Worm (Caenorhabditis elegans) whole organism, young adult: ENCODE data around the gene C16C8.19.
"Not testable (repeated sequence)": the region's sequence is repeated elsewhere in the genome, so short reads cannot be mapped to it uniquely, and the experiment has no call there.

Experiments
- C17E4.6 ChIP-seq: fragments of 200-800 bp; sonication (Bioruptor generic); IDR thresholded peaks from 2 replicates; pipeline ENCODE4 v1.3.6; 2022; ENCODE audit warnings: missing genetic modification reagents, missing genetic modification characterization, missing compliant biosample characterization
- F22D6.2 ChIP-seq: sonication (generic microtip); optimal IDR thresholded peaks from 2 replicates; lab custom pipeline; 2016; ENCODE audit warnings: mild to moderate bottlenecking, missing genetic modification characterization, missing compliant biosample characterization
- F49E8.2 ChIP-seq: sonication (generic microtip); optimal IDR thresholded peaks from 3 replicates; lab custom pipeline; 2017; ENCODE audit warnings: missing genetic modification characterization, mild to moderate bottlenecking, missing compliant biosample characterization, antibody characterized with exemption, moderate library complexity; ENCODE audit not compliant: insufficient read depth
- F52B5.7 ChIP-seq: sonication (generic microtip); optimal IDR thresholded peaks from 2 replicates; lab custom pipeline; 2016; ENCODE audit warnings: mild to moderate bottlenecking, missing genetic modification characterization, missing compliant biosample characterization
- K11D2.4 ChIP-seq: fragments of 200-800 bp; sonication (Bioruptor generic); IDR thresholded peaks from 2 replicates; pipeline ENCODE4 v1.3.6; 2022; ENCODE audit warnings: missing genetic modification reagents, missing genetic modification characterization, missing compliant biosample characterization
- K12H6.12 ChIP-seq: fragments of 200-800 bp; sonication (Bioruptor generic); optimal IDR thresholded peaks from 2 replicates; lab custom pipeline; 2018; ENCODE audit warnings: mild to moderate bottlenecking, missing genetic modification characterization, missing compliant biosample characterization
- akir-1 ChIP-seq: fragments of 200-800 bp; sonication (Bioruptor generic); optimal IDR thresholded peaks from 2 replicates; lab custom pipeline; 2018; ENCODE audit warnings: mild to moderate bottlenecking, missing genetic modification characterization, moderate library complexity, missing compliant biosample characterization
- aptf-3 ChIP-seq: fragments of 200-800 bp; sonication (Bioruptor generic); IDR thresholded peaks from 2 replicates; pipeline ENCODE4 v1.3.6; 2022; ENCODE audit warnings: missing genetic modification characterization, missing compliant biosample characterization
- attf-3 ChIP-seq: fragments of 200-800 bp; sonication (Bioruptor generic); conservative IDR thresholded peaks from 2 replicates; pipeline ENCODE4 v1.3.6; 2022; ENCODE audit warnings: missing genetic modification reagents, missing genetic modification characterization, missing compliant biosample characterization
- attf-5 ChIP-seq: fragments of 200-800 bp; sonication (Bioruptor generic); optimal IDR thresholded peaks from 2 replicates; lab custom pipeline; 2018; ENCODE audit warnings: mild to moderate bottlenecking, missing genetic modification characterization, missing compliant biosample characterization
- bed-1 ChIP-seq: fragments of 200-800 bp; sonication (Bioruptor generic); IDR thresholded peaks from 2 replicates; pipeline ENCODE4 v1.3.6; 2022; ENCODE audit warnings: missing genetic modification reagents, missing genetic modification characterization, missing compliant biosample characterization
- bed-2 ChIP-seq: fragments of 200-800 bp; sonication (Bioruptor generic); IDR thresholded peaks from 2 replicates; pipeline ENCODE4 v1.3.6; 2022; ENCODE audit warnings: missing genetic modification reagents, missing genetic modification characterization, missing compliant biosample characterization
- ceh-27 ChIP-seq: fragments of 200-800 bp; sonication (Bioruptor generic); optimal IDR thresholded peaks from 2 replicates; lab custom pipeline; 2018; ENCODE audit warnings: mild to moderate bottlenecking, missing genetic modification characterization, moderate library complexity, missing compliant biosample characterization
- ceh-79 ChIP-seq: sonication (generic microtip); optimal IDR thresholded peaks from 2 replicates; lab custom pipeline; 2017; ENCODE audit warnings: mild to moderate bottlenecking, missing genetic modification characterization, missing compliant biosample characterization
- ceh-91 ChIP-seq: fragments of 200-800 bp; sonication (Bioruptor generic); IDR thresholded peaks from 2 replicates; pipeline ENCODE4 v1.3.6; 2022; ENCODE audit warnings: missing genetic modification reagents, missing genetic modification characterization, missing compliant biosample characterization
- die-1 ChIP-seq: sonication (generic microtip); optimal IDR thresholded peaks from 2 replicates; lab custom pipeline; 2016; ENCODE audit warnings: missing genotype, mild to moderate bottlenecking, missing genetic modification characterization, missing compliant biosample characterization
- dox-1 ChIP-seq: fragments of 200-800 bp; sonication (Bioruptor generic); IDR thresholded peaks from 2 replicates; pipeline ENCODE4 v1.3.6; 2022; ENCODE audit warnings: missing genetic modification reagents, missing genetic modification characterization, missing compliant biosample characterization
- dpl-1 ChIP-seq: fragments of 150-350 bp; optimal IDR thresholded peaks from 2 replicates; lab custom pipeline; 2014; ENCODE audit warnings: missing biosample characterization, missing genetic modification reagents, missing genetic modification characterization
- efl-1 ChIP-seq: fragments of 150-350 bp; optimal IDR thresholded peaks from 2 replicates; lab custom pipeline; 2014; ENCODE audit warnings: missing biosample characterization, missing genetic modification reagents, missing genetic modification characterization
- egl-18 ChIP-seq: fragments of 200-800 bp; sonication (Bioruptor generic); IDR thresholded peaks from 2 replicates; pipeline ENCODE4 v1.3.6; 2022; ENCODE audit warnings: missing genetic modification reagents, missing genetic modification characterization, missing compliant biosample characterization
- egl-44 ChIP-seq: fragments of 200-800 bp; sonication (Bioruptor generic); IDR thresholded peaks from 2 replicates; pipeline ENCODE4 v1.3.6; 2022; ENCODE audit warnings: missing genetic modification reagents, missing genetic modification characterization, missing compliant biosample characterization
- ekl-4 ChIP-seq: fragments of 200-800 bp; sonication (Bioruptor generic); IDR thresholded peaks from 2 replicates; pipeline ENCODE4 v1.3.6; 2022; ENCODE audit warnings: missing genetic modification reagents, missing genetic modification characterization, missing compliant biosample characterization
- fkh-3 ChIP-seq: sonication (generic microtip); optimal IDR thresholded peaks from 2 replicates; lab custom pipeline; 2016; ENCODE audit warnings: mild to moderate bottlenecking, missing genetic modification characterization, missing compliant biosample characterization
- gei-17 ChIP-seq: fragments of 200-800 bp; sonication (Bioruptor generic); optimal IDR thresholded peaks from 2 replicates; lab custom pipeline; 2018; ENCODE audit warnings: mild to moderate bottlenecking, missing genetic modification characterization, missing compliant biosample characterization
- hlh-26 ChIP-seq: fragments of 200-800 bp; sonication (Bioruptor generic); conservative IDR thresholded peaks from 2 replicates; pipeline ENCODE4 v1.3.6; 2022; ENCODE audit warnings: missing genetic modification reagents, missing genetic modification characterization, missing compliant biosample characterization
- hmg-20 ChIP-seq: fragments of 200-800 bp; sonication (Bioruptor generic); IDR thresholded peaks from 2 replicates; pipeline ENCODE4 v1.3.6; 2022; ENCODE audit warnings: missing genetic modification reagents, missing genetic modification characterization, missing compliant biosample characterization
- lsl-1 ChIP-seq: fragments of 200-800 bp; sonication (Bioruptor generic); optimal IDR thresholded peaks from 2 replicates; lab custom pipeline; 2018; ENCODE audit warnings: mild to moderate bottlenecking, missing genetic modification characterization, moderate library complexity, missing compliant biosample characterization
- lsy-27 ChIP-seq: sonication (generic microtip); optimal IDR thresholded peaks from 2 replicates; lab custom pipeline; 2017; ENCODE audit warnings: missing genetic modification characterization, mild to moderate bottlenecking, missing compliant biosample characterization, antibody characterized with exemption, missing genotype, borderline replicate concordance; ENCODE audit not compliant: insufficient read depth
- madf-3 ChIP-seq: fragments of 200-800 bp; sonication (Bioruptor generic); IDR thresholded peaks from 2 replicates; pipeline ENCODE4 v1.3.6; 2022; ENCODE audit warnings: missing genetic modification reagents, missing genetic modification characterization, missing compliant biosample characterization
- madf-6 ChIP-seq: fragments of 200-800 bp; sonication (Bioruptor generic); IDR thresholded peaks from 2 replicates; pipeline ENCODE4 v1.3.6; 2022; ENCODE audit warnings: missing genetic modification reagents, missing genetic modification characterization, missing compliant biosample characterization
- mel-28 ChIP-seq: sonication (generic microtip); optimal IDR thresholded peaks from 2 replicates; lab custom pipeline; 2016; ENCODE audit warnings: borderline replicate concordance, mild to moderate bottlenecking, missing genetic modification characterization, missing compliant biosample characterization
- nhr-120 ChIP-seq: fragments of 200-800 bp; sonication (Bioruptor generic); IDR thresholded peaks from 2 replicates; pipeline ENCODE4 v1.3.6; 2022; ENCODE audit warnings: missing genetic modification characterization, missing compliant biosample characterization
- pha-4 ChIP-seq: fragments of 150-350 bp; sonication (generic microtip); optimal IDR thresholded peaks from 2 replicates; lab custom pipeline; 2014; ENCODE audit warnings: missing biosample characterization, missing genetic modification reagents, missing genetic modification characterization
- rec-8 ChIP-seq, 2 experiments: sonication (generic microtip); optimal IDR thresholded peaks; 2 replicates each; lab custom pipeline; 2016; ENCODE audit warnings: mild to moderate bottlenecking in 2 of 2, missing genetic modification characterization in 2 of 2, missing genetic modification reagents in 2 of 2, missing genotype in 2 of 2, missing biosample characterization in 1 of 2, missing compliant biosample characterization in 1 of 2, moderate library complexity in 1 of 2
- snpc-1.1 ChIP-seq: sonication (generic microtip); optimal IDR thresholded peaks from 2 replicates; lab custom pipeline; 2017; ENCODE audit warnings: missing genetic modification characterization, mild to moderate bottlenecking, missing compliant biosample characterization, antibody characterized with exemption, moderate library complexity, missing genotype, missing genetic modification reagents; ENCODE audit not compliant: insufficient read depth
- snpc-4 ChIP-seq, 5 experiments: fragments of 150-350 bp in 1 of 5; sonication (generic microtip) in 4 of 5; optimal IDR thresholded peaks; 2 replicates each; lab custom pipeline; 2014 to 2018; ENCODE audit warnings: missing genetic modification characterization in 5 of 5, missing biosample characterization in 3 of 5, antibody characterized with exemption in 2 of 5, mild to moderate bottlenecking in 2 of 5, missing compliant biosample characterization in 2 of 5, missing genotype in 2 of 5, moderate library complexity in 2 of 5, missing genetic modification reagents in 1 of 5
- somi-1 ChIP-seq: fragments of 200-800 bp; sonication (Bioruptor generic); optimal IDR thresholded peaks from 2 replicates; lab custom pipeline; 2018; ENCODE audit warnings: mild to moderate bottlenecking, missing genetic modification characterization, missing compliant biosample characterization
- sptf-2 ChIP-seq: fragments of 200-800 bp; sonication (Bioruptor generic); optimal IDR thresholded peaks from 2 replicates; lab custom pipeline; 2018; ENCODE audit warnings: mild to moderate bottlenecking, missing genetic modification characterization, missing compliant biosample characterization
- tbx-9 ChIP-seq: sonication (generic microtip); optimal IDR thresholded peaks from 2 replicates; lab custom pipeline; 2016; ENCODE audit warnings: borderline replicate concordance, missing genetic modification characterization, inconsistent platforms, missing compliant biosample characterization
- zfh-2 ChIP-seq: fragments of 200-800 bp; sonication (Bioruptor generic); conservative IDR thresholded peaks from 2 replicates; pipeline ENCODE4 v1.3.6; 2022; ENCODE audit warnings: missing genetic modification reagents, missing genetic modification characterization, missing compliant biosample characterization
- ztf-28 ChIP-seq: fragments of 200-800 bp; sonication (Bioruptor generic); IDR thresholded peaks from 2 replicates; pipeline ENCODE4 v1.3.6; 2022; ENCODE audit warnings: missing genetic modification reagents, missing genetic modification characterization, missing compliant biosample characterization
- ztf-3 ChIP-seq: fragments of 200-800 bp; sonication (Bioruptor generic); optimal IDR thresholded peaks from 2 replicates; lab custom pipeline; 2018; ENCODE audit warnings: mild to moderate bottlenecking, missing genetic modification characterization, missing compliant biosample characterization

C16C8.19 gene

DNA sequence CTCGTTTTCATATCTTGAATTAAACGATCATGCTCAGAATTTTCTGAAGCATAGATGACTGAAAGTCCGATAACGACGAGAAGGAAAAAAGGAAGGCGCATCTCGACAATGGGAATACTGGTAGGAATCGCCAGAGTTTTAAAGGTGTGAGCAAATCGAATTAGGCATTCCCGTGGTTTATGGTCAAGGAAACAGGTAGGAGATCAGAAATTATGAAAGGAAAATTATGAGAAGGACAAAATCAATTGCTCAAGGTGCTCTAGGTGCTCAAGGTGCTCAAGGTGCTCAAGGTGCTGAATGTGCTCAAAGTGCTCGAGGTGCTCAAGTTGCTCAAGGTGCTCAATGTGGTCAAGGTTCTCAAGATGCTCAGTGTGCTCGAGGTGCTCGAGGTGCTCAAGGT lies 6.3 kb downstream of the C16C8.19 start, which contains the start of gene C16C8.10:
Gene C16C8.10 (minus strand): TSS at position 101 of the 400 bp plus-strand sequence.
- not testable (repeated sequence) for TF ChIP-seq ztf-3 (GFP tag; lab: Kevin White, UChicago); F49E8.2 (tag; lab: Kevin White, UChicago); hlh-26
- TF ChIP-seq, all 124 proteins: peak for 0; not testable (repeated sequence) for 124

DNA sequence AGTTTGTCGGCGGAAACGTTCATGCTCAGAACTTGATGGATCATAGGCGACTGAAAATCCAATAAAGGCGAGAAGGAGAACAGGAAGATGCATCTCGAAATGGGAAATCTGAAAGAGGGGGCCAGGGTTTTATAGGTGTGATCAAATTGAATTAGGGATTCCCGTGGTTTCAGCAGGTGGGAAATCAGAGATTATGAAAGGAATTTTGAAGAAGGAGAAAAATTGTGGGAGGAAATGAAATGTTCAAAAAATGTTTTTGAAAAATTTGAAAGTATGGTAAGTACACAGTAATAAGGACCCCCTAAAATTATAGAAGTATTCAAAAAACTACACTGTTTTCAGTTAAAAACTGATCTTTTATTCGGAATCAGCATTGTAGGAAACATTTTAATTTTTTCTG lies 12.3 kb downstream of the C16C8.19 start, which contains the start of gene Y49F6B.20:
Gene Y49F6B.20 (minus strand): TSS at position 101 of the 400 bp plus-strand sequence.
- TF ChIP-seq lsy-27 (tag; lab: Kevin White, UChicago) (no peak), snpc-1.1 (tag; lab: Kevin White, UChicago) (no peak), madf-3 (GFP tag; lab: Robert Waterston, UW) (no peak), bed-1 (GFP tag; lab: Robert Waterston, UW) (no peak), efl-1 (GFP tag; lab: Kevin White, UChicago) (no peak), fkh-3 (tag; lab: Kevin White, UChicago) (no peak), F52B5.7 (no peak), ceh-91 (GFP tag; lab: Robert Waterston, UW) (no peak), attf-5 (GFP tag; lab: Kevin White, UChicago) (no peak), egl-18 (GFP tag; lab: Robert Waterston, UW) (no peak), mel-28 (tag; lab: Kevin White, UChicago) (no peak), F49E8.2 (tag; lab: Kevin White, UChicago) (no peak), madf-6 (GFP tag; lab: Robert Waterston, UW) (no peak), nhr-120 (GFP tag; lab: Robert Waterston, UW) (no peak)

DNA sequence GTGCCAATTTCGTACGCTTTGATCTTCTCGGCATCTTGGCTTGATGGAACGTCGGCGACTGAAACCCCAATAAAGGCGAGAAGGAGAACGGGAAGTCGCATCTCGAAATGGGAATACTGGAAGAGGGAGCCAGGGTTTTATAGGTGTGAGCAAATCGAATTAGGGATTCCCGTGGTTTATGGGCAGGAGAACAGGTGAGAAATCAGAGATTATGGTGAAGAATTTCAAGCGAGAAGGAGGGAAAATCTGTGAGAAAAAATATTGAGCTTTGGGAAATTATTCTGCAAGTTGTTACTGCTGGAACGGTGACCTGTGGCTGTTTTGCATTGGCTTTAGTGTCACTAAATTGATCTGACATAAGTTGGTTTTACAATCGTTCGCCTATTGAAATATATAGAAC lies 13.3 kb downstream of the C16C8.19 start, which contains the start of gene Y49F6B.13:
Gene Y49F6B.13 (minus strand): TSS at position 101 of the 400 bp plus-strand sequence.
- TF ChIP-seq rec-8 (tag; optimal IDR thresholded peaks at IDR 0.05; lab: Kevin White, UChicago) = no peak
- no peak for TF ChIP-seq lsl-1 (GFP tag; lab: Kevin White, UChicago)
- TF ChIP-seq aptf-3 (GFP tag; lab: Robert Waterston, UW) = no peak
- TF ChIP-seq dpl-1 (GFP tag; lab: Kevin White, UChicago) = no peak
- TF ChIP-seq ztf-28 (GFP tag; lab: Robert Waterston, UW) = no peak
- TF ChIP-seq hmg-20 (GFP tag; lab: Robert Waterston, UW) = no peak
- TF ChIP-seq sptf-2 = no peak
- no peak for TF ChIP-seq K11D2.4 (GFP tag; lab: Robert Waterston, UW)
- no peak for TF ChIP-seq somi-1 (GFP tag; lab: Kevin White, UChicago)
- TF ChIP-seq zfh-2 (GFP tag; lab: Robert Waterston, UW) = no peak
- TF ChIP-seq hlh-26 = no peak
- TF ChIP-seq tbx-9 (tag; lab: Kevin White, UChicago) = no peak
- TF ChIP-seq snpc-1.1 (tag; lab: Kevin White, UChicago) = no peak
- no peak for TF ChIP-seq ceh-27 (GFP tag; lab: Kevin White, UChicago)
- TF ChIP-seq bed-2 (GFP tag; lab: Robert Waterston, UW) = no peak
- no peak for TF ChIP-seq egl-44 (GFP tag; lab: Robert Waterston, UW)

DNA sequence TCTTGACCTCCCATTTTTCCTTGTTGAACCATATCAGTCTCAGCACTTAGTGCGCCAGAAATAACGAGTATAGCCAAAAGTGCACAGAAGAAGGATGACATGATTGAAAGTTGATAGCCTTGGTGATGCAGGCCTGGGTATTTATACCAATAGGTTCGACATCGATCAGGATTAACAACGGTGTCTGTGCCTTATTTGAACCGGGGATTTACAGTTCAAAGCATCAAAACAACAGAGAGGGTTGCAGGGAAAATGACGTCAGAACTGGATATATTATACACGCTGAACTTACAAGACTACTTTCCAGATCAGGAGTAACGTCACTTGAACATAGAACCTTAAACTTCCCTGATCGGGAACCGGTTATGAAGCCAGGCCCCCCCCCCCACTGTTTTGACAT lies 14.0 kb downstream of the C16C8.19 start, which contains the start of gene Y49F6B.12:
Gene Y49F6B.12 (minus strand): TSS at position 101 of the 400 bp plus-strand sequence.
- TF ChIP-seq C17E4.6 (GFP tag; lab: Robert Waterston, UW) (no peak), pha-4 (tag; lab: Kevin White, UChicago) (no peak), K12H6.12 (no peak), gei-17 (GFP tag; lab: Kevin White, UChicago) (no peak), akir-1 (GFP tag; lab: Kevin White, UChicago) (no peak), ekl-4 (GFP tag; lab: Robert Waterston, UW) (no peak), ceh-79 (tag; lab: Kevin White, UChicago) (no peak), snpc-4 (GFP tag; optimal IDR thresholded peaks at IDR 0.05; lab: Kevin White, UChicago) (no peak), snpc-4 (tag; optimal IDR thresholded peaks at IDR 0.05; lab: Kevin White, UChicago) (no peak), dox-1 (GFP tag; lab: Robert Waterston, UW) (no peak), die-1 (no peak), attf-3 (GFP tag; lab: Robert Waterston, UW) (no peak), F22D6.2 (tag; lab: Kevin White, UChicago) (no peak), F49E8.2 (tag; lab: Kevin White, UChicago) (no peak)
